Fruit fly (Drosophila melanogaster) whole organism, embryonic: ENCODE measurements around the gene CG9302.

ENCODE experiments used
- Awh ChIP-seq: fragments of 200-800 bp; sonication (Bioruptor generic); IDR thresholded peaks from 2 replicates; pipeline ENCODE4, ENCODE4 v1.3.6; 2022; ENCODE audit warnings: missing biosample characterization, missing genetic modification characterization
- CG10209 ChIP-seq: fragments of 200-800 bp; sonication (Bioruptor generic); optimal IDR thresholded peaks from 3 replicates; lab custom pipeline; 2017; ENCODE audit warnings: missing biosample characterization, mild to moderate bottlenecking, missing genetic modification characterization, missing genetic modification reagents
- CG1024 ChIP-seq: fragments of 200-800 bp; sonication (Bioruptor generic); IDR thresholded peaks from 2 replicates; pipeline ENCODE4 v1.3.6; 2022; ENCODE audit warnings: missing biosample characterization, missing genetic modification characterization
- CG10267 ChIP-seq: fragments of 200-800 bp; sonication (Bioruptor generic); optimal IDR thresholded peaks from 2 replicates; lab custom pipeline; 2018; ENCODE audit warnings: missing biosample characterization, mild to moderate bottlenecking, missing genetic modification characterization, moderate library complexity
- CG10543 ChIP-seq: fragments of 200-800 bp; sonication (Bioruptor generic); optimal IDR thresholded peaks from 3 replicates; lab custom pipeline; 2017; ENCODE audit warnings: missing biosample characterization, mild to moderate bottlenecking, missing genetic modification characterization, moderate library complexity
- CG11560 ChIP-seq: fragments of 200-800 bp; sonication (Bioruptor generic); IDR thresholded peaks from 3 replicates; pipeline ENCODE4 v1.3.6; 2022; ENCODE audit warnings: missing biosample characterization, missing genetic modification characterization
- CG12071 ChIP-seq: fragments of 200-800 bp; sonication (Bioruptor generic); optimal IDR thresholded peaks from 3 replicates; lab custom pipeline; 2018; ENCODE audit warnings: missing biosample characterization, mild to moderate bottlenecking, missing genetic modification characterization
- CG12744 ChIP-seq: fragments of 200-800 bp; sonication (Bioruptor generic); optimal IDR thresholded peaks from 2 replicates; lab custom pipeline; 2016; ENCODE audit warnings: missing biosample characterization, missing genetic modification characterization
- CG17359 ChIP-seq: fragments of 200-800 bp; sonication (Bioruptor generic); optimal IDR thresholded peaks from 3 replicates; lab custom pipeline; 2018; ENCODE audit warnings: missing biosample characterization, mild to moderate bottlenecking, missing genetic modification characterization, moderate library complexity
- CG2129 ChIP-seq: fragments of 200-800 bp; sonication (Bioruptor generic); IDR thresholded peaks from 2 replicates; pipeline ENCODE4 v1.3.6; 2022; ENCODE audit warnings: missing biosample characterization, missing genetic modification characterization; ENCODE audit not compliant: partially characterized antibody
- CG32772 ChIP-seq: fragments of 200-800 bp; sonication (Bioruptor generic); IDR thresholded peaks from 2 replicates; pipeline ENCODE4 v1.3.6; 2022; ENCODE audit warnings: missing biosample characterization, missing genetic modification characterization
- CG3847 ChIP-seq: fragments of 200-800 bp; sonication (Bioruptor generic); IDR thresholded peaks from 2 replicates; pipeline ENCODE4 v1.3.6; 2022; ENCODE audit warnings: missing biosample characterization, missing genetic modification characterization
- CG4854 ChIP-seq: fragments of 200-800 bp; sonication (Bioruptor generic); optimal IDR thresholded peaks from 2 replicates; lab custom pipeline; 2016; ENCODE audit warnings: missing biosample characterization, missing genetic modification characterization, inconsistent platforms
- CG5180 ChIP-seq: fragments of 200-800 bp; sonication (Bioruptor generic); optimal IDR thresholded peaks from 3 replicates; lab custom pipeline; 2017; ENCODE audit warnings: missing biosample characterization, missing genetic modification characterization, mild to moderate bottlenecking, moderate library complexity, missing genetic modification reagents
- CG6175 ChIP-seq: fragments of 200-800 bp; sonication (Bioruptor generic); IDR thresholded peaks from 3 replicates; pipeline ENCODE4 v1.3.6; 2022; ENCODE audit warnings: missing biosample characterization, missing genetic modification characterization
- CG6791 ChIP-seq: fragments of 200-800 bp; sonication (Bioruptor generic); IDR thresholded peaks from 3 replicates; pipeline ENCODE4 v1.3.6; 2022; ENCODE audit warnings: missing biosample characterization, missing genetic modification characterization; ENCODE audit not compliant: partially characterized antibody
- CG7271 ChIP-seq: fragments of 200-800 bp; sonication (Bioruptor generic); optimal IDR thresholded peaks from 2 replicates; lab custom pipeline; 2018; ENCODE audit warnings: missing biosample characterization, mild to moderate bottlenecking, missing genetic modification characterization, moderate library complexity
- CG7963 ChIP-seq: fragments of 200-800 bp; sonication (Bioruptor generic); IDR thresholded peaks from 3 replicates; pipeline ENCODE4 v1.3.6; 2022; ENCODE audit warnings: missing biosample characterization, missing genetic modification characterization; ENCODE audit not compliant: partially characterized antibody
- Dip3 ChIP-seq: fragments of 200-800 bp; sonication (Bioruptor generic); optimal IDR thresholded peaks from 3 replicates; lab custom pipeline; 2016; ENCODE audit warnings: missing biosample characterization, missing genetic modification characterization
- Doc2 ChIP-seq: fragments of 200-800 bp; sonication (Bioruptor generic); IDR thresholded peaks from 2 replicates; pipeline ENCODE4 v1.3.6; 2022; ENCODE audit warnings: missing biosample characterization, missing genetic modification characterization
- Dref ChIP-seq: fragments of 200-800 bp; sonication (Bioruptor generic); IDR thresholded peaks from 2 replicates; pipeline ENCODE4 v1.3.6; 2022; ENCODE audit warnings: missing biosample characterization, missing genetic modification characterization
- NC2α ChIP-seq: fragments of 200-800 bp; sonication (Bioruptor generic); optimal IDR thresholded peaks from 2 replicates; lab custom pipeline; 2016; ENCODE audit warnings: missing biosample characterization, missing genetic modification characterization
- NFAT ChIP-seq: fragments of 200-800 bp; sonication (Bioruptor generic); IDR thresholded peaks from 2 replicates; pipeline ENCODE4 v1.3.6; 2022; ENCODE audit warnings: missing biosample characterization, missing genetic modification characterization
- aop ChIP-seq: fragments of 200-800 bp; sonication (Bioruptor generic); IDR thresholded peaks from 2 replicates; pipeline ENCODE4 v1.3.6; 2022; ENCODE audit warnings: missing biosample characterization, missing genetic modification characterization
- bigmax ChIP-seq: fragments of 200-800 bp; sonication (Bioruptor generic); optimal IDR thresholded peaks from 2 replicates; lab custom pipeline; 2018; ENCODE audit warnings: missing biosample characterization, mild to moderate bottlenecking, missing genetic modification characterization
- dan ChIP-seq: fragments of 200-800 bp; sonication (Bioruptor generic); IDR thresholded peaks from 2 replicates; pipeline ENCODE4 v1.3.6; 2022; ENCODE audit warnings: missing biosample characterization, missing genetic modification characterization
- danr ChIP-seq: fragments of 200-800 bp; sonication (Bioruptor generic); IDR thresholded peaks from 2 replicates; pipeline ENCODE4 v1.3.6; 2022; ENCODE audit warnings: missing biosample characterization, missing genetic modification characterization
- ewg ChIP-seq: fragments of 200-800 bp; sonication (Bioruptor generic); optimal IDR thresholded peaks from 3 replicates; lab custom pipeline; 2017; ENCODE audit warnings: mild to moderate bottlenecking, missing biosample characterization, missing genetic modification reagents, missing genetic modification characterization
- grn ChIP-seq: fragments of 200-800 bp; sonication (Bioruptor generic); optimal IDR thresholded peaks from 3 replicates; lab custom pipeline; 2017; ENCODE audit warnings: missing biosample characterization, missing genetic modification characterization
- gsb-n ChIP-seq: fragments of 200-800 bp; sonication (Bioruptor generic); optimal IDR thresholded peaks from 3 replicates; lab custom pipeline; 2018; ENCODE audit warnings: missing biosample characterization, mild to moderate bottlenecking, missing genetic modification characterization
- kay ChIP-seq: fragments of 200-800 bp; sonication (Bioruptor generic); optimal IDR thresholded peaks from 2 replicates; lab custom pipeline; 2016; ENCODE audit warnings: missing biosample characterization, missing genetic modification characterization
- klu ChIP-seq: fragments of 200-800 bp; sonication (Bioruptor generic); IDR thresholded peaks from 2 replicates; pipeline ENCODE4 v1.3.6; 2022; ENCODE audit warnings: missing biosample characterization, missing genetic modification characterization
- nerfin-1 ChIP-seq: fragments of 200-800 bp; sonication (Bioruptor generic); optimal IDR thresholded peaks from 3 replicates; lab custom pipeline; 2019; ENCODE audit warnings: missing biosample characterization, mild to moderate bottlenecking, missing genetic modification characterization, moderate library complexity
- pum ChIP-seq: fragments of 200-800 bp; sonication (Bioruptor generic); optimal IDR thresholded peaks from 2 replicates; lab custom pipeline; 2016; ENCODE audit warnings: missing biosample characterization, missing genetic modification characterization
- ro ChIP-seq: fragments of 200-800 bp; sonication (Bioruptor generic); IDR thresholded peaks from 2 replicates; pipeline ENCODE4 v1.3.6; 2022; ENCODE audit warnings: missing biosample characterization, missing genetic modification characterization
- sima ChIP-seq: fragments of 200-800 bp; sonication (Bioruptor generic); optimal IDR thresholded peaks from 2 replicates; lab custom pipeline; 2016; ENCODE audit warnings: missing biosample characterization, missing genetic modification characterization
- slbo ChIP-seq: fragments of 200-800 bp; sonication (Bioruptor generic); IDR thresholded peaks from 2 replicates; pipeline ENCODE4 v1.3.6; 2022; ENCODE audit warnings: missing biosample characterization, missing genetic modification characterization
- stc ChIP-seq: fragments of 200-800 bp; sonication (Bioruptor generic); IDR thresholded peaks from 2 replicates; pipeline ENCODE4 v1.3.6; 2022; ENCODE audit warnings: missing biosample characterization, missing genetic modification characterization
- stwl ChIP-seq: fragments of 200-800 bp; sonication (Bioruptor generic); optimal IDR thresholded peaks from 3 replicates; lab custom pipeline; 2018; ENCODE audit warnings: missing biosample characterization, mild to moderate bottlenecking, missing genetic modification characterization, moderate library complexity
- sug ChIP-seq: fragments of 200-800 bp; optimal IDR thresholded peaks from 2 replicates; lab custom pipeline; 2019; ENCODE audit warnings: missing biosample characterization, mild to moderate bottlenecking, missing genetic modification characterization, moderate library complexity
- tna ChIP-seq: fragments of 200-800 bp; sonication (Bioruptor generic); IDR thresholded peaks from 2 replicates; pipeline ENCODE4 v1.3.6; 2022; ENCODE audit warnings: missing biosample characterization, missing genetic modification characterization; ENCODE audit not compliant: partially characterized antibody
- vnd ChIP-seq: fragments of 200-800 bp; sonication (Bioruptor generic); IDR thresholded peaks from 3 replicates; pipeline ENCODE4 v1.3.6; 2022; ENCODE audit warnings: missing biosample characterization, missing genetic modification characterization; ENCODE audit not compliant: partially characterized antibody
- wor ChIP-seq: fragments of 200-800 bp; sonication (Bioruptor generic); IDR thresholded peaks from 2 replicates; pipeline ENCODE4 v1.3.6; 2022; ENCODE audit warnings: missing biosample characterization, missing genetic modification characterization
- zf30C ChIP-seq: fragments of 200-800 bp; sonication (Bioruptor generic); optimal IDR thresholded peaks from 3 replicates; lab custom pipeline; 2018; ENCODE audit warnings: missing biosample characterization, mild to moderate bottlenecking, missing genetic modification characterization

Gene CG9302

dm6 chr2L:13367378-13367777 lies 11.0 kb downstream of the CG9302 start, which contains the start of gene Tap42 (continued):
- TF ChIP-seq CG12744 (GFP tag; lab: Kevin White, UChicago) (peak; percentile 13), stc (GFP tag; lab: Robert Waterston, UW) (no peak), tna (no peak), CG5180 (GFP tag; lab: Kevin White, UChicago) (no peak), CG12071 (no peak), CG32772 (GFP tag; lab: Robert Waterston, UW) (no peak), CG4854 (GFP tag; lab: Kevin White, UChicago) (no peak), pum (GFP tag; lab: Kevin White, UChicago) (no peak), CG10209 (no peak), sug (tag; lab: Kevin White, UChicago) (peak; percentile 48), bigmax (GFP tag; lab: Kevin White, UChicago) (no peak), zf30C (no peak), kay (GFP tag; lab: Kevin White, UChicago) (no peak), ro (GFP tag; lab: Robert Waterston, UW) (no peak), CG2129 (no peak), wor (GFP tag; lab: Robert Waterston, UW) (no peak), NFAT (GFP tag; lab: Robert Waterston, UW) (no peak), CG6175 (GFP tag; lab: Robert Waterston, UW) (no peak), slbo (GFP tag; lab: Robert Waterston, UW) (no peak), CG6791 (GFP tag; lab: Robert Waterston, UW) (no peak), danr (no peak), gsb-n (tag; lab: Kevin White, UChicago) (no peak), klu (GFP tag; lab: Robert Waterston, UW) (no peak), dan (GFP tag; lab: Robert Waterston, UW) (no peak), CG7271 (tag; lab: Kevin White, UChicago) (no peak), CG10543 (GFP tag; lab: Kevin White, UChicago) (peak; percentile 33), CG1024 (no peak), Awh (GFP tag; lab: Robert Waterston, UW) (no peak), NC2α (GFP tag; lab: Kevin White, UChicago) (no peak), CG7963 (GFP tag; lab: Robert Waterston, UW) (no peak), CG10267 (tag; lab: Kevin White, UChicago) (peak; percentile 49), Dref (GFP tag; lab: Robert Waterston, UW) (no peak), aop (GFP tag; lab: Robert Waterston, UW) (no peak), ewg (no peak), stwl (tag; lab: Kevin White, UChicago) (peak; percentile 27), grn (GFP tag; lab: Kevin White, UChicago) (no peak), CG11560 (no peak), CG3847 (GFP tag; lab: Robert Waterston, UW) (no peak), CG17359 (tag; lab: Kevin White, UChicago) (no peak), Doc2 (GFP tag; lab: Robert Waterston, UW) (no peak), nerfin-1 (peak; percentile 41), vnd (GFP tag; lab: Robert Waterston, UW) (no peak), sima (GFP tag; lab: Kevin White, UChicago) (no peak), Dip3 (no peak)
